Worm (Caenorhabditis elegans) whole organism, L4 larva: ENCODE results near the gene F31D4.2.
A peak's percentile ranks its signal among the peaks of the same experiment; 100 is the strongest.

ENCODE experiments used
- F10B5.3 ChIP-seq: sonication (generic microtip); optimal IDR thresholded peaks from 2 replicates; lab custom pipeline; 2016; ENCODE audit warnings: mild to moderate bottlenecking, missing genetic modification characterization, missing compliant biosample characterization
- F37D6.2 ChIP-seq: sonication (generic microtip); optimal IDR thresholded peaks from 2 replicates; lab custom pipeline; 2016; ENCODE audit warnings: mild to moderate bottlenecking, missing genetic modification characterization, missing compliant biosample characterization
- F44E2.7 ChIP-seq: fragments of 200-800 bp; sonication (Bioruptor generic); IDR thresholded peaks from 2 replicates; pipeline ENCODE4 v2.1.2; 2022; ENCODE audit warnings: missing genetic modification characterization, missing compliant biosample characterization
- T26A8.4 ChIP-seq: fragments of 200-800 bp; sonication (Bioruptor generic); IDR thresholded peaks from 2 replicates; pipeline ENCODE4 v1.3.6; 2022; ENCODE audit warnings: missing genetic modification characterization, missing compliant biosample characterization
- Y105C5A.15 ChIP-seq: fragments of 200-800 bp; sonication (Bioruptor generic); IDR thresholded peaks from 2 replicates; pipeline ENCODE4 v1.3.6; 2022; ENCODE audit warnings: missing genetic modification characterization, missing compliant biosample characterization
- aly-2 ChIP-seq: sonication (generic microtip); optimal IDR thresholded peaks from 2 replicates; lab custom pipeline; 2018; ENCODE audit warnings: missing biosample characterization, missing genetic modification characterization
- attf-4 ChIP-seq: sonication (generic microtip); optimal IDR thresholded peaks from 3 replicates; lab custom pipeline; 2017; ENCODE audit warnings: missing biosample characterization, missing genetic modification characterization
- ceh-28 ChIP-seq: fragments of 150-350 bp; optimal IDR thresholded peaks from 2 replicates; lab custom pipeline; 2014; ENCODE audit warnings: missing biosample characterization, missing genetic modification reagents, missing genetic modification characterization
- ceh-44 ChIP-seq: fragments of 200-800 bp; sonication (Bioruptor generic); IDR thresholded peaks from 2 replicates; pipeline ENCODE4 v1.3.6; 2022; ENCODE audit warnings: missing genetic modification reagents, missing genetic modification characterization, missing compliant biosample characterization
- daf-12 ChIP-seq: fragments of 150-350 bp; optimal IDR thresholded peaks from 2 replicates; lab custom pipeline; 2014; ENCODE audit warnings: missing biosample characterization, missing genetic modification reagents, missing genetic modification characterization
- dve-1 ChIP-seq: sonication (generic microtip); optimal IDR thresholded peaks from 2 replicates; lab custom pipeline; 2017; ENCODE audit warnings: antibody characterized with exemption, mild to moderate bottlenecking, missing genetic modification characterization, missing compliant biosample characterization; ENCODE audit not compliant: insufficient read depth
- egl-43 ChIP-seq: fragments of 200-800 bp; sonication (Bioruptor generic); IDR thresholded peaks from 2 replicates; pipeline ENCODE4 v1.3.6; 2022; ENCODE audit warnings: missing genetic modification reagents, missing genetic modification characterization, missing compliant biosample characterization
- jun-1 ChIP-seq: fragments of 150-350 bp; optimal IDR thresholded peaks from 2 replicates; lab custom pipeline; 2014; ENCODE audit warnings: missing biosample characterization, missing genetic modification reagents, missing genetic modification characterization
- lin-39 ChIP-seq: fragments of 150-350 bp; optimal IDR thresholded peaks from 2 replicates; lab custom pipeline; 2014; ENCODE audit warnings: missing biosample characterization, missing genetic modification reagents, missing genetic modification characterization
- lsy-2 ChIP-seq, 2 experiments: fragments of 150-350 bp in 1 of 2; sonication (generic microtip) in 1 of 2; optimal IDR thresholded peaks; 2 replicates each; lab custom pipeline; 2014 to 2017; ENCODE audit warnings: missing biosample characterization in 2 of 2, missing genetic modification characterization in 2 of 2
- madf-9 ChIP-seq: fragments of 200-800 bp; sonication (Bioruptor generic); conservative IDR thresholded peaks from 2 replicates; pipeline ENCODE4 v1.3.6; 2022; ENCODE audit warnings: missing genetic modification reagents, missing genetic modification characterization, missing compliant biosample characterization
- mdl-1 ChIP-seq, 2 experiments: fragments of 150-350 bp in 1 of 2; sonication (generic microtip) in 1 of 2; optimal IDR thresholded peaks; 2 replicates each; lab custom pipeline; 2014 to 2017; ENCODE audit warnings: missing biosample characterization in 2 of 2, missing genetic modification characterization in 2 of 2
- mxl-2 ChIP-seq: fragments of 200-800 bp; sonication (Bioruptor generic); conservative IDR thresholded peaks from 2 replicates; pipeline ENCODE4 v1.3.6; 2022; ENCODE audit warnings: missing genetic modification reagents, missing genetic modification characterization, missing compliant biosample characterization
- mxl-3 ChIP-seq: fragments of 200-800 bp; sonication (Bioruptor generic); optimal IDR thresholded peaks from 2 replicates; lab custom pipeline; 2018; ENCODE audit warnings: mild to moderate bottlenecking, missing genetic modification characterization, missing compliant biosample characterization
- nhr-102 ChIP-seq: sonication (generic microtip); optimal IDR thresholded peaks from 2 replicates; lab custom pipeline; 2016; ENCODE audit warnings: mild to moderate bottlenecking, missing genetic modification characterization, moderate library complexity, missing compliant biosample characterization
- nhr-41 ChIP-seq: fragments of 200-800 bp; sonication (Bioruptor generic); IDR thresholded peaks from 2 replicates; pipeline ENCODE4 v1.3.6; 2022; ENCODE audit warnings: missing genetic modification reagents, missing genetic modification characterization, missing compliant biosample characterization
- nhr-6 ChIP-seq: fragments of 150-350 bp; optimal IDR thresholded peaks from 2 replicates; lab custom pipeline; 2014; ENCODE audit warnings: missing biosample characterization, missing genetic modification characterization
- nhr-76 ChIP-seq: fragments of 150-350 bp; optimal IDR thresholded peaks from 2 replicates; lab custom pipeline; 2014; ENCODE audit warnings: missing biosample characterization, missing genetic modification characterization
- nhr-77 ChIP-seq: fragments of 150-350 bp; optimal IDR thresholded peaks from 2 replicates; lab custom pipeline; 2014; ENCODE audit warnings: missing biosample characterization, missing genetic modification characterization
- php-3 ChIP-seq: fragments of 200-800 bp; sonication (Bioruptor generic); IDR thresholded peaks from 2 replicates; pipeline ENCODE4 v1.3.6; 2022; ENCODE audit warnings: missing genetic modification reagents, missing genetic modification characterization, missing compliant biosample characterization
- saeg-2 ChIP-seq: fragments of 200-800 bp; sonication (Bioruptor generic); IDR thresholded peaks from 2 replicates; pipeline ENCODE4 v1.3.6; 2022; ENCODE audit warnings: missing genetic modification reagents, missing genetic modification characterization, missing compliant biosample characterization
- set-16 ChIP-seq: fragments of 200-800 bp; sonication (Bioruptor generic); IDR thresholded peaks from 2 replicates; pipeline ENCODE4 v1.3.6; 2022; ENCODE audit warnings: missing genetic modification reagents, missing genetic modification characterization, missing compliant biosample characterization
- snpc-4 ChIP-seq: fragments of 150-350 bp; optimal IDR thresholded peaks from 2 replicates; lab custom pipeline; 2014; ENCODE audit warnings: missing biosample characterization, missing genetic modification characterization
- unc-130 ChIP-seq: sonication (generic microtip); optimal IDR thresholded peaks from 2 replicates; lab custom pipeline; 2016; ENCODE audit warnings: missing genetic modification reagents, missing genetic modification characterization, missing compliant biosample characterization
- unc-62 ChIP-seq, 3 experiments: fragments of 150-350 bp in 1 of 3; sonication (generic microtip); optimal IDR thresholded peaks in 2 of 3; peaks in 1 of 3; 1 replicate in 1 of 3; 2 replicates in 2 of 3; lab custom pipeline; 2014 to 2017; ENCODE audit warnings: missing biosample characterization in 3 of 3, missing genetic modification characterization in 3 of 3, missing genetic modification reagents in 3 of 3, missing genotype in 1 of 3
- zag-1 ChIP-seq: fragments of 150-350 bp; optimal IDR thresholded peaks from 2 replicates; lab custom pipeline; 2014; ENCODE audit warnings: missing biosample characterization, missing genetic modification characterization
- zfp-2 ChIP-seq: sonication (generic microtip); optimal IDR thresholded peaks from 2 replicates; lab custom pipeline; 2016; ENCODE audit warnings: mild to moderate bottlenecking, missing genetic modification characterization, missing compliant biosample characterization
- zip-2 ChIP-seq: fragments of 150-350 bp; optimal IDR thresholded peaks from 2 replicates; lab custom pipeline; 2014; ENCODE audit warnings: missing biosample characterization, missing genetic modification characterization
- ztf-7 ChIP-seq: fragments of 150-350 bp; optimal IDR thresholded peaks from 2 replicates; lab custom pipeline; 2014; ENCODE audit warnings: missing biosample characterization, missing genetic modification characterization

Gene F31D4.2

ce11 chrV:20807038-20807437 lies 38.3 kb downstream of the F31D4.2 start, which contains the start of gene Y44A6D.6:
Y44A6D.6 (plus strand) TSS chrV:20807338.
- no peak for TF ChIP-seq nhr-77 (tag; lab: Kevin White, UChicago)
- no peak for TF ChIP-seq unc-130
- TF ChIP-seq unc-62 (GFP tag; optimal IDR thresholded peaks at IDR 0.05 in 1 of 2; lab: Kevin White, UChicago): no peak
- no peak for TF ChIP-seq unc-62 (tag; optimal IDR thresholded peaks at IDR 0.05; lab: Kevin White, UChicago)
- no peak for TF ChIP-seq nhr-76 (tag; lab: Kevin White, UChicago)

- TF ChIP-seq Y105C5A.15: peak; percentile 7; the same call in 1 of the 2 replicates
- TF ChIP-seq php-3: 0 out of 2 replicates have a peak, but pooled peaks have one; percentile 56
- peak; percentile 33; the same call in 1 of the 2 replicates for TF ChIP-seq nhr-41
- peak; percentile 64 for TF ChIP-seq snpc-4 (tag; lab: Kevin White, UChicago)
Observed at ce11 chrV:20803464-20803863, 41.9 kb downstream of the F31D4.2 start.

- TF ChIP-seq saeg-2 (GFP tag; lab: Robert Waterston, UW) (no peak), mxl-2 (GFP tag; lab: Robert Waterston, UW) (no peak), lin-39 (tag; lab: Kevin White, UChicago) (no peak), lsy-2 (tag; optimal IDR thresholded peaks at IDR 0.05; lab: Kevin White, UChicago) (no peak), aly-2 (no peak)
Observed at ce11 chrV:20802906-20803305, 42.4 kb downstream of the F31D4.2 start, which contains the start of gene Y44A6D.5. Y44A6D.5 (minus strand) TSS chrV:20803006.

ce11 chrV:20797918-20798317 lies 47.4 kb downstream of the F31D4.2 start, which contains the start of gene sdf-9:
sdf-9 (plus strand) TSS chrV:20798218.
- no peak for TF ChIP-seq zip-2
- TF ChIP-seq mxl-3 (GFP tag; lab: Kevin White, UChicago): no peak
- no peak for TF ChIP-seq nhr-102 (tag; lab: Kevin White, UChicago)
- no peak for TF ChIP-seq daf-12
- TF ChIP-seq T26A8.4: no peak
- TF ChIP-seq ztf-7 (tag; lab: Kevin White, UChicago): no peak
- TF ChIP-seq F37D6.2: no peak
- TF ChIP-seq mdl-1 (tag; optimal IDR thresholded peaks at IDR 0.05; lab: Kevin White, UChicago): no peak
- TF ChIP-seq nhr-6: no peak
- no peak for TF ChIP-seq jun-1 (tag; lab: Kevin White, UChicago)
- no peak for TF ChIP-seq madf-9 (GFP tag; lab: Robert Waterston, UW)
- TF ChIP-seq dve-1 (tag; lab: Kevin White, UChicago): no peak
- TF ChIP-seq zag-1: no peak
- no peak for TF ChIP-seq zfp-2 (tag; lab: Kevin White, UChicago)
- TF ChIP-seq ceh-44 (GFP tag; lab: Robert Waterston, UW): no peak
- TF ChIP-seq F10B5.3: no peak
- no peak for TF ChIP-seq ceh-28 (tag; lab: Kevin White, UChicago)
- TF ChIP-seq saeg-2 (GFP tag; lab: Robert Waterston, UW): no peak
- no peak for TF ChIP-seq attf-4 (tag; lab: Kevin White, UChicago)
- no peak for TF ChIP-seq F44E2.7 (GFP tag; lab: Robert Waterston, UW)

- TF ChIP-seq set-16 (GFP tag; lab: Robert Waterston, UW) (peak; percentile 63), egl-43 (GFP tag; lab: Robert Waterston, UW) (peak; percentile 58)
Observed at ce11 chrV:20795374-20795773, 50.0 kb downstream of the F31D4.2 start.
